Worm (Caenorhabditis elegans) whole organism, mixed stage, embryonic: Measurements from ENCODE around the gene his-32.

Experiments
- M03D4.4 ChIP-seq: sonication (generic microtip); optimal IDR thresholded peaks from 2 replicates; lab custom pipeline; 2017; ENCODE audit warnings: mild to moderate bottlenecking, missing genetic modification characterization, missing compliant biosample characterization
- bed-3 ChIP-seq: fragments of 200-800 bp; sonication (Bioruptor generic); optimal IDR thresholded peaks from 3 replicates; lab custom pipeline; 2018; ENCODE audit warnings: mild to moderate bottlenecking, missing genetic modification characterization, moderate library complexity, missing compliant biosample characterization
- blmp-1 ChIP-seq: fragments of 150-350 bp; optimal IDR thresholded peaks from 2 replicates; lab custom pipeline; 2014; ENCODE audit warnings: missing biosample characterization, missing genetic modification characterization
- ceh-39 ChIP-seq: fragments of 150-350 bp; optimal IDR thresholded peaks from 2 replicates; lab custom pipeline; 2014; ENCODE audit warnings: missing biosample characterization, missing genetic modification characterization
- ceh-43 ChIP-seq: fragments of 200-800 bp; sonication (Bioruptor generic); optimal IDR thresholded peaks from 2 replicates; lab custom pipeline; 2018; ENCODE audit warnings: mild to moderate bottlenecking, missing genetic modification characterization, moderate library complexity, missing compliant biosample characterization
- ceh-83 ChIP-seq: fragments of 200-800 bp; sonication (Bioruptor generic); optimal IDR thresholded peaks from 2 replicates; lab custom pipeline; 2018; ENCODE audit warnings: mild to moderate bottlenecking, missing genetic modification characterization, missing compliant biosample characterization
- ces-1 ChIP-seq: fragments of 150-350 bp; optimal IDR thresholded peaks from 2 replicates; lab custom pipeline; 2014; ENCODE audit warnings: missing biosample characterization, missing genetic modification reagents, missing genetic modification characterization
- cnd-1 ChIP-seq: fragments of 200-800 bp; sonication (Bioruptor generic); optimal IDR thresholded peaks from 2 replicates; lab custom pipeline; 2018; ENCODE audit warnings: mild to moderate bottlenecking, missing genetic modification characterization, missing compliant biosample characterization
- drap-1 ChIP-seq: fragments of 200-800 bp; sonication (Bioruptor generic); optimal IDR thresholded peaks from 3 replicates; lab custom pipeline; 2018; ENCODE audit warnings: mild to moderate bottlenecking, missing genetic modification characterization, missing compliant biosample characterization
- elt-1 ChIP-seq: sonication (generic microtip); optimal IDR thresholded peaks from 2 replicates; lab custom pipeline; 2017; ENCODE audit warnings: missing genetic modification characterization, mild to moderate bottlenecking, missing compliant biosample characterization, antibody characterized with exemption, moderate library complexity, borderline replicate concordance; ENCODE audit not compliant: insufficient read depth
- elt-3 ChIP-seq: fragments of 150-350 bp; optimal IDR thresholded peaks from 2 replicates; lab custom pipeline; 2014; ENCODE audit warnings: missing biosample characterization, missing genetic modification characterization
- flh-1 ChIP-seq: fragments of 200-800 bp; sonication (Bioruptor generic); optimal IDR thresholded peaks from 2 replicates; lab custom pipeline; 2018; ENCODE audit warnings: mild to moderate bottlenecking, missing genetic modification characterization, moderate library complexity, missing compliant biosample characterization
- ham-2 ChIP-seq: fragments of 200-800 bp; sonication (Bioruptor generic); optimal IDR thresholded peaks from 2 replicates; lab custom pipeline; 2018; ENCODE audit warnings: mild to moderate bottlenecking, missing genetic modification characterization, missing compliant biosample characterization
- hlh-1 ChIP-seq: fragments of 150-350 bp; optimal IDR thresholded peaks from 2 replicates; lab custom pipeline; 2014; ENCODE audit warnings: missing biosample characterization, missing genetic modification reagents, missing genetic modification characterization
- lin-13 ChIP-seq: fragments of 150-350 bp; optimal IDR thresholded peaks from 2 replicates; lab custom pipeline; 2014; ENCODE audit warnings: missing biosample characterization, missing genetic modification characterization
- lin-32 ChIP-seq: fragments of 200-800 bp; sonication (Bioruptor generic); optimal IDR thresholded peaks from 2 replicates; lab custom pipeline; 2018; ENCODE audit warnings: mild to moderate bottlenecking, missing genetic modification characterization, missing compliant biosample characterization
- lsy-2 ChIP-seq: fragments of 150-350 bp; optimal IDR thresholded peaks from 2 replicates; lab custom pipeline; 2014; ENCODE audit warnings: missing biosample characterization, missing genetic modification characterization
- mab-5 ChIP-seq: fragments of 150-350 bp; optimal IDR thresholded peaks from 2 replicates; lab custom pipeline; 2014; ENCODE audit warnings: missing biosample characterization, missing genetic modification characterization
- mep-1 ChIP-seq: fragments of 150-350 bp; optimal IDR thresholded peaks from 2 replicates; lab custom pipeline; 2017; ENCODE audit warnings: missing biosample characterization, missing genetic modification reagents, missing genetic modification characterization, inconsistent platforms
- mls-2 ChIP-seq: sonication (generic microtip); optimal IDR thresholded peaks from 2 replicates; lab custom pipeline; 2016; ENCODE audit warnings: mild to moderate bottlenecking, missing genetic modification characterization, moderate library complexity, missing compliant biosample characterization
- nhr-12 ChIP-seq: fragments of 150-350 bp; optimal IDR thresholded peaks from 2 replicates; lab custom pipeline; 2014; ENCODE audit warnings: missing biosample characterization, missing genetic modification characterization
- nhr-2 ChIP-seq: fragments of 150-350 bp; optimal IDR thresholded peaks from 2 replicates; lab custom pipeline; 2014; ENCODE audit warnings: missing biosample characterization, missing genetic modification characterization
- nhr-237 ChIP-seq: fragments of 150-350 bp; optimal IDR thresholded peaks from 2 replicates; lab custom pipeline; 2014; ENCODE audit warnings: missing biosample characterization, missing genetic modification characterization
- nhr-28 ChIP-seq: fragments of 150-350 bp; optimal IDR thresholded peaks from 2 replicates; lab custom pipeline; 2014; ENCODE audit warnings: missing biosample characterization, missing genetic modification characterization
- nhr-76 ChIP-seq: sonication (generic microtip); optimal IDR thresholded peaks from 2 replicates; lab custom pipeline; 2017; ENCODE audit warnings: missing biosample characterization, missing genetic modification characterization
- pha-4 ChIP-seq: fragments of 150-350 bp; optimal IDR thresholded peaks from 2 replicates; lab custom pipeline; 2018; ENCODE audit warnings: missing biosample characterization, missing genetic modification reagents, missing genetic modification characterization
- sem-2 ChIP-seq: fragments of 200-800 bp; sonication (Bioruptor generic); optimal IDR thresholded peaks from 2 replicates; lab custom pipeline; 2018; ENCODE audit warnings: mild to moderate bottlenecking, missing genetic modification characterization, missing compliant biosample characterization
- sptf-1 ChIP-seq: sonication (generic microtip); optimal IDR thresholded peaks from 2 replicates; lab custom pipeline; 2017; ENCODE audit warnings: mild to moderate bottlenecking, missing genetic modification characterization, moderate library complexity, missing compliant biosample characterization
- tbx-8 ChIP-seq: fragments of 200-800 bp; sonication (Bioruptor generic); optimal IDR thresholded peaks from 2 replicates; lab custom pipeline; 2018; ENCODE audit warnings: mild to moderate bottlenecking, missing genetic modification characterization, moderate library complexity, missing compliant biosample characterization
- unc-120 ChIP-seq: sonication (generic microtip); optimal IDR thresholded peaks from 2 replicates; lab custom pipeline; 2017; ENCODE audit warnings: missing genetic modification characterization, missing compliant biosample characterization; ENCODE audit not compliant: poor library complexity, severe bottlenecking
- unc-39 ChIP-seq: fragments of 150-350 bp; optimal IDR thresholded peaks from 2 replicates; lab custom pipeline; 2014; ENCODE audit warnings: missing biosample characterization, missing genetic modification characterization
- unc-62 ChIP-seq: fragments of 150-350 bp; optimal IDR thresholded peaks from 2 replicates; lab custom pipeline; 2014; ENCODE audit warnings: missing biosample characterization, missing genetic modification reagents, missing genetic modification characterization
- zip-8 ChIP-seq: fragments of 150-350 bp; optimal IDR thresholded peaks from 2 replicates; lab custom pipeline; 2014; ENCODE audit warnings: missing biosample characterization, missing genetic modification characterization
- ztf-11 ChIP-seq: fragments of 150-350 bp; optimal IDR thresholded peaks from 2 replicates; lab custom pipeline; 2014; ENCODE audit warnings: missing biosample characterization, missing genetic modification characterization

Gene his-32

DNA sequence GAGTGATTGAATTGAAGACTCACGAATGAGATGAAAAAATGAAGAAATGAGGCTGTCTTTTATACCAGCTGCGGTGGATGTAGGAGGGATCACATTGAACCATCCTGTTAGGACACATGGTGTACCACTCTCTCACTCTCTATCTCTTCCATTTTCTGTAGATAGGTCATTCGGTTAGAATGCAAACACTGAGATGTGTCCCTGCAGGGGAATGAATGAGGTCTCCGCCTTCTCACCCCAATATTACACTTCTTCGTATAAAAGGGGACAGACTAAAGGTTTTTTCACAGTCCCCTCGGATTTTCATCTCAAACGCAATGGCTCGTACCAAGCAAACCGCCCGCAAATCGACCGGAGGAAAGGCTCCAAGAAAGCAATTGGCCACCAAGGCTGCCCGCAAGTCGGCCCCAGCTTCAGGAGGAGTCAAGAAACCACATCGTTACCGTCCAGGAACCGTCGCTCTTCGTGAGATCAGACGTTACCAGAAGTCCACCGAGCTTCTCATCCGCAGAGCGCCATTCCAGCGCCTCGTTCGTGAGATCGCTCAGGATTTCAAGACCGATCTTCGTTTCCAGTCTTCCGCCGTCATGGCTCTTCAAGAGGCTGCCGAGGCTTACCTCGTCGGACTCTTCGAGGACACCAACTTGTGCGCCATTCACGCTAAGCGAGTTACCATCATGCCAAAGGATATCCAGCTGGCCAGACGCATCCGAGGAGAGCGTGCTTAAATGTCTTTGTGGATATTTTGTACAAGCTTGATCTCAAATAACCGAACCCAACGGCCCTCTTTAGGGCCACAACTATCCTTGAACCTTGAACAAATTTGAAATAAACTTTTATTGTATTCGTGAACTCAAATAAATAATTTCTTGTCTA is at the start of gene his-32:
his-32 (plus strand) TSS at position 318 of the 876 bp plus-strand sequence.
- TF ChIP-seq cnd-1 (peak; percentile 95), unc-39 (peak; percentile 96), nhr-237 (tag; lab: Kevin White, UChicago) (no peak), drap-1 (GFP tag; lab: Kevin White, UChicago) (peak; percentile 63), nhr-28 (no peak), nhr-2 (peak; percentile 76), elt-1 (tag; lab: Kevin White, UChicago) (peak; percentile 20), flh-1 (GFP tag; lab: Kevin White, UChicago) (no peak), lin-13 (tag; lab: Kevin White, UChicago) (peak; percentile 98), mab-5 (tag; lab: Kevin White, UChicago) (no peak), mep-1 (tag; lab: Kevin White, UChicago) (peak; percentile 92), bed-3 (GFP tag; lab: Kevin White, UChicago) (no peak), tbx-8 (GFP tag; lab: Kevin White, UChicago) (peak; percentile 72), sptf-1 (tag; lab: Kevin White, UChicago) (peak; percentile 70), ceh-83 (peak; percentile 76), M03D4.4 (tag; lab: Kevin White, UChicago) (peak; percentile 75), unc-62 (GFP tag; lab: Kevin White, UChicago) (peak; percentile 89), nhr-76 (tag; lab: Kevin White, UChicago) (no peak), hlh-1 (tag; lab: Kevin White, UChicago) (peak; percentile 64), lsy-2 (tag; lab: Kevin White, UChicago) (peak; percentile 78), blmp-1 (tag; lab: Kevin White, UChicago) (no peak), nhr-12 (peak; percentile 87), pha-4 (tag; lab: Kevin White, UChicago) (peak; percentile 92), ztf-11 (tag; lab: Kevin White, UChicago) (peak; percentile 98), ceh-43 (GFP tag; lab: Kevin White, UChicago) (peak; percentile 45), sem-2 (GFP tag; lab: Kevin White, UChicago) (peak; percentile 78), ham-2 (GFP tag; lab: Kevin White, UChicago) (no peak), lin-32 (peak; percentile 65), ceh-39 (peak; percentile 99), mls-2 (tag; lab: Kevin White, UChicago) (peak; percentile 61), ces-1 (GFP tag; lab: Kevin White, UChicago) (peak; percentile 39)

ce11 chrIV:8286352-8286751 is 47.8 kb upstream of the his-32 start, which contains the start of gene K07H8.9:
K07H8.9 (minus strand) TSS chrIV:8286476.
- TF ChIP-seq M03D4.4 (tag; lab: Kevin White, UChicago) (no peak), mep-1 (tag; lab: Kevin White, UChicago) (no peak), nhr-28 (no peak), ces-1 (GFP tag; lab: Kevin White, UChicago) (no peak), nhr-12 (no peak), flh-1 (GFP tag; lab: Kevin White, UChicago) (no peak), cnd-1 (no peak), nhr-76 (tag; lab: Kevin White, UChicago) (no peak), elt-1 (tag; lab: Kevin White, UChicago) (no peak), bed-3 (GFP tag; lab: Kevin White, UChicago) (no peak), nhr-237 (tag; lab: Kevin White, UChicago) (no peak), unc-120 (tag; lab: Kevin White, UChicago) (no peak), ceh-43 (GFP tag; lab: Kevin White, UChicago) (no peak), lin-32 (no peak)

DNA sequence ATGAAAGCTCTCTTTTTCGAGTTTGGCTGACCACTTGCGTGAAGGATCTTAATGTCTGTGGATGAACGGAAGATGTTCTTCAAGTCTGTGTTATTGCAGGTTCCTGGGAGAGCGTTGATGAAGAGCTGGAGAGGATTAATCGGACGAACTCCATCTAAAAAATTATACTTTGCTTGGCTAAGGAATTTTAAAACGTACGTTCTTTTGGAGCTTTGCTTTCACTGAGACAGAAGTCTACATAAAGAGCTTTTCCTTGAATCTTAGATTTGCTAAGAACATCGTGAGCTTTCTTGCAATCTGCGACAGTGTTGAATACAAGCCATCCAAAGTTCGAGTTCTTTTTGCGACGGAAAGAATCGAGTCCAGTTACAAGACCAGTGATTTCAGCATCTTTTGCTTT is 46.8 kb upstream of the his-32 start:
- TF ChIP-seq unc-39 (no peak), sem-2 (GFP tag; lab: Kevin White, UChicago) (no peak), unc-120 (tag; lab: Kevin White, UChicago) (no peak), ham-2 (GFP tag; lab: Kevin White, UChicago) (no peak), nhr-2 (no peak), flh-1 (GFP tag; lab: Kevin White, UChicago) (no peak), elt-3 (no peak), lsy-2 (tag; lab: Kevin White, UChicago) (no peak), unc-62 (GFP tag; lab: Kevin White, UChicago) (no peak), ces-1 (GFP tag; lab: Kevin White, UChicago) (no peak), elt-1 (tag; lab: Kevin White, UChicago) (no peak), zip-8 (tag; lab: Kevin White, UChicago) (no peak), lin-13 (tag; lab: Kevin White, UChicago) (no peak), blmp-1 (tag; lab: Kevin White, UChicago) (no peak), nhr-12 (no peak), ztf-11 (tag; lab: Kevin White, UChicago) (no peak), ceh-43 (GFP tag; lab: Kevin White, UChicago) (no peak)
